Worm (Caenorhabditis elegans) whole organism, L2 larva: ENCODE data around the gene math-9.

Experiments
- ZK546.5 ChIP-seq: sonication (generic microtip); optimal IDR thresholded peaks from 2 replicates; lab custom pipeline; 2017; ENCODE audit warnings: missing biosample characterization, missing genetic modification characterization
- lin-11 ChIP-seq: fragments of 150-350 bp; sonication (generic microtip); optimal IDR thresholded peaks from 2 replicates; lab custom pipeline; 2014; ENCODE audit warnings: missing biosample characterization, missing genetic modification characterization, inconsistent platforms, mixed read lengths
- nhr-6 ChIP-seq: fragments of 150-350 bp; optimal IDR thresholded peaks from 2 replicates; lab custom pipeline; 2014; ENCODE audit warnings: missing biosample characterization, missing genetic modification characterization
- unc-55 ChIP-seq: fragments of 150-350 bp; sonication (generic microtip); optimal IDR thresholded peaks from 3 replicates; lab custom pipeline; 2014; ENCODE audit warnings: missing biosample characterization, missing genetic modification reagents, missing genetic modification characterization

- TF ChIP-seq lin-11 (tag; lab: Kevin White, UChicago) = no peak
- no peak for TF ChIP-seq unc-55
- no peak for TF ChIP-seq nhr-6 (tag; lab: Kevin White, UChicago)
- no peak for TF ChIP-seq ZK546.5 (tag; lab: Kevin White, UChicago)
These were observed 3.3 kb upstream of the math-9 start, which contains the start of gene C16C4.1 for ce11 chrII:1893912-1894311.
